Fruit fly (Drosophila melanogaster): ENCODE data around the gene CG6813.
A peak's percentile ranks its signal among the peaks of the same experiment; 100 is the strongest.

The CG6813 gene

DNA sequence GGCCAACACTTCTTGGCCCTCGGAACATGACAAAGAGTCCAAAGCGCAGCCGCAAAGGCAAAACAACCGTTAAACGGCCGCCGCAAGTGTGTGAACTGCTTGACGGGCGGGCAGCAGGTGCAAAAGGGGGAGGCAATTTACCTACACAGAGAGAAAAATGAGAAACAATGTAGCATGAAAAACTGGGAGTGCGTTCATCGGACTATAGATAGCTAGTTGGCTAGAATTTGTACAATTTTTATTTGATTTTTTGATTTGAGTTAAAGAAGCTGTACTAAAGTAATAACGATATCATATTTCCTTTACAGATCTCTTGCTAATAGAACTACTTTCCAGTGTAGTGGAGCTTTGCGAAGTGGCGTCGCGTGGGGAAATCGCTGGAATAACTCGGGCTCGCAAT is 30.9 kb downstream of the CG6813 start (continued):
- TF ChIP-seq ci (GFP tag; IDR thresholded peaks at IDR 0.05) (peak; percentile 62; the same call in 1 of the 3 replicates), CG1603 (tag; optimal IDR thresholded peaks at IDR 0.05) (peak; percentile 30), Gug (GFP tag; IDR thresholded peaks at IDR 0.05) (no peak), pnt (GFP tag; optimal IDR thresholded peaks at IDR 0.05) (peak; percentile 5), CG3281 (GFP tag; optimal IDR thresholded peaks at IDR 0.05) (no peak), CG6272 (GFP tag; IDR thresholded peaks at IDR 0.05) (no peak), lmd (GFP tag; IDR thresholded peaks at IDR 0.05) (peak; percentile 8; the same call in 1 of the 2 replicates), toy (GFP tag; IDR thresholded peaks at IDR 0.05) (no peak), CHES-1-like (GFP tag; optimal IDR thresholded peaks at IDR 0.05) (no peak), phol (tag; optimal IDR thresholded peaks at IDR 0.05) (peak; percentile 14), CG10321 (GFP tag; IDR thresholded peaks at IDR 0.05) (no peak)

dm6 chr3R:11589764-11590358 is 36.6 kb downstream of the CG6813 start, which contains the start of gene CG6791:
Gene CG6791, minus strand, starts transcription at chr3R:11590146.
- TF ChIP-seq tna (GFP tag; IDR thresholded peaks at IDR 0.05; ENCODE audit: partially characterized antibody) (peak; percentile 78), vnd (GFP tag; IDR thresholded peaks at IDR 0.05; ENCODE audit: partially characterized antibody) (peak; percentile 69; the same call in 2 of the 3 replicates), ato (GFP tag; IDR thresholded peaks at IDR 0.05; ENCODE audit: partially characterized antibody) (peak; percentile 85), CG3847 (GFP tag; IDR thresholded peaks at IDR 0.05) (peak; percentile 58), nerfin-2 (GFP tag; IDR thresholded peaks at IDR 0.05; ENCODE audit: partially characterized antibody) (0 out of 2 replicates have a peak, but pooled peaks have one; percentile 41), CG42726 (GFP tag; IDR thresholded peaks at IDR 0.05; ENCODE audit: partially characterized antibody) (peak; percentile 89), ftz-f1 (GFP tag; optimal IDR thresholded peaks at IDR 0.05) (no peak), mam (GFP tag; optimal IDR thresholded peaks at IDR 0.05) (no peak), Lhr (GFP tag; optimal IDR thresholded peaks at IDR 0.05) (peak; percentile 42), da (GFP tag; optimal IDR thresholded peaks at IDR 0.05) (no peak), CG14860 (GFP tag; IDR thresholded peaks at IDR 0.05; ENCODE audit: partially characterized antibody) (peak; percentile 72), CG33557 (GFP tag; optimal IDR thresholded peaks at IDR 0.05) (no peak), zen2 (GFP tag; IDR thresholded peaks at IDR 0.05; ENCODE audit: partially characterized antibody) (peak; percentile 83), CG6683 (GFP tag; optimal IDR thresholded peaks at IDR 0.05) (peak; percentile 18), trem (tag; optimal IDR thresholded peaks at IDR 0.05) (peak; percentile 47), hbn (GFP tag; IDR thresholded peaks at IDR 0.05; ENCODE audit: partially characterized antibody) (peak; percentile 88), CG6272 (GFP tag; IDR thresholded peaks at IDR 0.05) (no peak), ind (GFP tag; optimal IDR thresholded peaks at IDR 0.05) (no peak), CG34224 (GFP tag; IDR thresholded peaks at IDR 0.05; ENCODE audit: partially characterized antibody) (peak; percentile 81), mld (GFP tag; IDR thresholded peaks at IDR 0.05; ENCODE audit: partially characterized antibody) (peak; percentile 71; the same call in 2 of the 3 replicates), stwl (tag; optimal IDR thresholded peaks at IDR 0.05) (peak; percentile 73), CG2116 (GFP tag; optimal IDR thresholded peaks at IDR 0.05) (peak; percentile 65), inv (GFP tag; IDR thresholded peaks at IDR 0.05; ENCODE audit: partially characterized antibody) (peak; percentile 69), Scr (GFP tag; IDR thresholded peaks at IDR 0.05; ENCODE audit: partially characterized antibody) (peak; percentile 84), YL-1 (GFP tag; optimal IDR thresholded peaks at IDR 0.05) (peak; percentile 92), gsb-n (tag; optimal IDR thresholded peaks at IDR 0.05) (no peak), sens-2 (GFP tag; IDR thresholded peaks at IDR 0.05) (no peak), phol (tag; optimal IDR thresholded peaks at IDR 0.05) (peak; percentile 86), Bgb (GFP tag; IDR thresholded peaks at IDR 0.05; ENCODE audit: partially characterized antibody) (peak; percentile 92), Doc3 (GFP tag; IDR thresholded peaks at IDR 0.05; ENCODE audit: partially characterized antibody) (peak; percentile 74), CG6791 (GFP tag; IDR thresholded peaks at IDR 0.05; ENCODE audit: partially characterized antibody) (peak; percentile 96), Sin3A (optimal IDR thresholded peaks at IDR 0.05) (peak; percentile 51), CG8359 (GFP tag; optimal IDR thresholded peaks at IDR 0.05; ENCODE audit: borderline replicate concordance) (no peak), CG15479 (GFP tag; optimal IDR thresholded peaks at IDR 0.05) (no peak), z (GFP tag; IDR thresholded peaks at IDR 0.05) (no peak), MESR4 (GFP tag; optimal IDR thresholded peaks at IDR 0.05) (peak; percentile 82), oc (tag; optimal IDR thresholded peaks at IDR 0.05) (peak; percentile 91)

Measured in whole organism, embryonic.